Worm (Caenorhabditis elegans) whole organism, L1 larva: ENCODE results near the gene ctps-1.

Source experiments
- C04F5.9 ChIP-seq: sonication (generic microtip); optimal IDR thresholded peaks from 2 replicates; lab custom pipeline; 2016; ENCODE audit warnings: missing genetic modification characterization, missing compliant biosample characterization
- C16A3.4 ChIP-seq: fragments of 150-350 bp; optimal IDR thresholded peaks from 2 replicates; lab custom pipeline; 2014; ENCODE audit warnings: missing biosample characterization, missing genetic modification characterization
- C34B4.2 ChIP-seq: sonication (generic microtip); optimal IDR thresholded peaks from 2 replicates; lab custom pipeline; 2017; ENCODE audit warnings: mild to moderate bottlenecking, missing genetic modification characterization, missing compliant biosample characterization
- Y116A8C.19 ChIP-seq: sonication (generic microtip); optimal IDR thresholded peaks from 2 replicates; lab custom pipeline; 2016; ENCODE audit warnings: missing compliant biosample characterization, missing genetic modification characterization, borderline replicate concordance
- aly-2 ChIP-seq: fragments of 150-350 bp; optimal IDR thresholded peaks from 2 replicates; lab custom pipeline; 2014; ENCODE audit warnings: missing biosample characterization, missing genetic modification characterization
- ama-1 ChIP-seq: fragments of 150-350 bp; optimal IDR thresholded peaks from 2 replicates; lab custom pipeline; 2014
- blmp-1 ChIP-seq: fragments of 150-350 bp; optimal IDR thresholded peaks from 2 replicates; lab custom pipeline; 2014; ENCODE audit warnings: missing biosample characterization, missing genetic modification characterization
- ceh-8 ChIP-seq: fragments of 200-800 bp; sonication (Bioruptor generic); optimal IDR thresholded peaks from 2 replicates; lab custom pipeline; 2018; ENCODE audit warnings: mild to moderate bottlenecking, missing genetic modification characterization, moderate library complexity, missing compliant biosample characterization
- dpl-1 ChIP-seq, 3 experiments: fragments of 150-350 bp in 2 of 3; sonication (generic microtip) in 1 of 3; optimal IDR thresholded peaks; 2 replicates each; lab custom pipeline; 2014 to 2017; ENCODE audit warnings: missing biosample characterization in 3 of 3, missing genetic modification characterization in 3 of 3, missing genetic modification reagents in 3 of 3
- dsc-1 ChIP-seq: sonication (generic microtip); optimal IDR thresholded peaks from 2 replicates; lab custom pipeline; 2016; ENCODE audit warnings: mild to moderate bottlenecking, missing genetic modification characterization, missing compliant biosample characterization
- efl-1 ChIP-seq, 4 experiments: fragments of 150-350 bp; optimal IDR thresholded peaks in 3 of 4; peaks in 1 of 4; 1 replicate in 1 of 4; 2 replicates in 3 of 4; lab custom pipeline; 2014; ENCODE audit warnings: missing biosample characterization in 2 of 4, missing genetic modification characterization in 2 of 4, missing genetic modification reagents in 2 of 4
- egl-13 ChIP-seq: sonication (generic microtip); optimal IDR thresholded peaks from 2 replicates; lab custom pipeline; 2016; ENCODE audit warnings: missing genotype, missing genetic modification reagents, missing genetic modification characterization, missing compliant biosample characterization
- fkh-10 ChIP-seq: sonication (generic microtip); optimal IDR thresholded peaks from 2 replicates; lab custom pipeline; 2017; ENCODE audit warnings: missing biosample characterization, missing genetic modification reagents, missing genetic modification characterization
- fkh-4 ChIP-seq: sonication (generic microtip); optimal IDR thresholded peaks from 2 replicates; lab custom pipeline; 2016; ENCODE audit warnings: missing compliant biosample characterization, missing genetic modification characterization, borderline replicate concordance
- fos-1 ChIP-seq: fragments of 150-350 bp; optimal IDR thresholded peaks from 2 replicates; lab custom pipeline; 2014; ENCODE audit warnings: missing biosample characterization, missing genetic modification characterization
- hpl-2 ChIP-seq: fragments of 150-350 bp; optimal IDR thresholded peaks from 2 replicates; lab custom pipeline; 2014; ENCODE audit warnings: missing biosample characterization, missing genetic modification reagents, missing genetic modification characterization
- irx-1 ChIP-seq: sonication (generic microtip); optimal IDR thresholded peaks from 2 replicates; lab custom pipeline; 2016; ENCODE audit warnings: missing genetic modification characterization, missing compliant biosample characterization
- isw-1 ChIP-seq: fragments of 200-800 bp; sonication (Bioruptor generic); IDR thresholded peaks from 2 replicates; pipeline ENCODE4 v1.3.6; 2022; ENCODE audit warnings: missing genetic modification characterization, missing compliant biosample characterization
- jun-1 ChIP-seq: fragments of 150-350 bp; optimal IDR thresholded peaks from 2 replicates; lab custom pipeline; 2014; ENCODE audit warnings: missing biosample characterization, missing genetic modification reagents, missing genetic modification characterization
- lin-13 ChIP-seq: fragments of 150-350 bp; optimal IDR thresholded peaks from 2 replicates; lab custom pipeline; 2014; ENCODE audit warnings: missing biosample characterization, missing genetic modification reagents, missing genetic modification characterization
- lin-35 ChIP-seq, 2 experiments: fragments of 150-350 bp; optimal IDR thresholded peaks; 2 replicates each; lab custom pipeline; 2014; ENCODE audit warnings: missing biosample characterization in 2 of 2, missing genetic modification characterization in 2 of 2, missing genetic modification reagents in 2 of 2
- lin-39 ChIP-seq: fragments of 150-350 bp; optimal IDR thresholded peaks from 2 replicates; lab custom pipeline; 2014; ENCODE audit warnings: missing biosample characterization, missing genetic modification reagents, missing genetic modification characterization
- lir-3 ChIP-seq: sonication (generic microtip); optimal IDR thresholded peaks from 2 replicates; lab custom pipeline; 2016; ENCODE audit warnings: mild to moderate bottlenecking, missing genetic modification characterization, moderate library complexity, missing compliant biosample characterization; ENCODE audit not compliant: poor library complexity
- lsy-2 ChIP-seq, 2 experiments: fragments of 150-350 bp; optimal IDR thresholded peaks; 2 replicates each; lab custom pipeline; 2014; ENCODE audit warnings: missing biosample characterization in 2 of 2, missing genetic modification characterization in 2 of 2
- mdl-1 ChIP-seq, 2 experiments: fragments of 150-350 bp; optimal IDR thresholded peaks; 2 replicates each; lab custom pipeline; 2014 to 2017; ENCODE audit warnings: missing biosample characterization in 2 of 2, missing genetic modification characterization in 2 of 2, inconsistent platforms in 1 of 2
- nhr-47 ChIP-seq: sonication (generic microtip); optimal IDR thresholded peaks from 2 replicates; lab custom pipeline; 2016; ENCODE audit warnings: mild to moderate bottlenecking, missing genetic modification characterization, moderate library complexity, missing compliant biosample characterization
- nhr-76 ChIP-seq: sonication (generic microtip); optimal IDR thresholded peaks from 2 replicates; lab custom pipeline; 2017; ENCODE audit warnings: missing biosample characterization, missing genetic modification characterization
- nhr-77 ChIP-seq: fragments of 150-350 bp; optimal IDR thresholded peaks from 2 replicates; lab custom pipeline; 2014; ENCODE audit warnings: missing biosample characterization, missing genetic modification characterization
- nhr-85 ChIP-seq: sonication (generic microtip); peaks from one replicate; lab custom pipeline; 2016; ENCODE audit warnings: missing genetic modification characterization, inconsistent platforms, missing compliant biosample characterization
- pag-3 ChIP-seq: sonication (generic microtip); optimal IDR thresholded peaks from 2 replicates; lab custom pipeline; 2017; ENCODE audit warnings: missing genetic modification characterization, mild to moderate bottlenecking, missing compliant biosample characterization, antibody characterized with exemption, borderline replicate concordance; ENCODE audit not compliant: insufficient read depth
- skn-1 ChIP-seq: fragments of 150-350 bp; optimal IDR thresholded peaks from 2 replicates; lab custom pipeline; 2014; ENCODE audit warnings: missing biosample characterization, missing genetic modification characterization
- snpc-4 ChIP-seq: fragments of 150-350 bp; optimal IDR thresholded peaks from 2 replicates; lab custom pipeline; 2014; ENCODE audit warnings: missing biosample characterization, missing genetic modification characterization
- snu-23 ChIP-seq: sonication (generic microtip); optimal IDR thresholded peaks from 2 replicates; lab custom pipeline; 2016; ENCODE audit warnings: missing genetic modification characterization, missing compliant biosample characterization
- sox-4 ChIP-seq: sonication (generic microtip); optimal IDR thresholded peaks from 2 replicates; lab custom pipeline; 2016; ENCODE audit warnings: missing genetic modification characterization, missing compliant biosample characterization
- sup-37 ChIP-seq: fragments of 200-800 bp; sonication (Bioruptor generic); optimal IDR thresholded peaks from 2 replicates; lab custom pipeline; 2018; ENCODE audit warnings: mild to moderate bottlenecking, missing genetic modification characterization, missing compliant biosample characterization
- swsn-7 ChIP-seq: sonication (generic microtip); optimal IDR thresholded peaks from 2 replicates; lab custom pipeline; 2016; ENCODE audit warnings: missing genetic modification characterization, missing compliant biosample characterization
- unc-62 ChIP-seq: fragments of 150-350 bp; optimal IDR thresholded peaks from 2 replicates; lab custom pipeline; 2014; ENCODE audit warnings: missing biosample characterization, missing genetic modification reagents, missing genetic modification characterization
- unc-98 ChIP-seq: fragments of 200-800 bp; sonication (Bioruptor generic); IDR thresholded peaks from 2 replicates; pipeline ENCODE4 v1.3.6; 2022; ENCODE audit warnings: missing genetic modification characterization, missing compliant biosample characterization
- zag-1 ChIP-seq: fragments of 150-350 bp; optimal IDR thresholded peaks from 2 replicates; lab custom pipeline; 2014; ENCODE audit warnings: missing biosample characterization, missing genetic modification characterization
- zip-4 ChIP-seq: fragments of 200-800 bp; sonication (Bioruptor generic); optimal IDR thresholded peaks from 2 replicates; lab custom pipeline; 2018; ENCODE audit warnings: mild to moderate bottlenecking, missing genetic modification characterization, moderate library complexity, missing compliant biosample characterization
- ztf-11 ChIP-seq, 2 experiments: sonication (generic microtip); optimal IDR thresholded peaks; 2 replicates each; lab custom pipeline; 2016 to 2017; ENCODE audit warnings: missing genetic modification characterization in 2 of 2, missing biosample characterization in 1 of 2, missing compliant biosample characterization in 1 of 2

The ctps-1 gene

ce11 chrV:16833672-16834071 lies 39.0 kb downstream of the ctps-1 start:
- no peak for TF ChIP-seq lir-3 (tag; lab: Kevin White, UChicago)
- TF ChIP-seq irx-1: no peak
- no peak for TF ChIP-seq lsy-2 (tag; optimal IDR thresholded peaks at IDR 0.05; lab: Kevin White, UChicago)
- TF ChIP-seq C16A3.4 (tag; lab: Kevin White, UChicago): no peak
- TF ChIP-seq Y116A8C.19 (tag; lab: Kevin White, UChicago): no peak
- no peak for TF ChIP-seq blmp-1 (tag; lab: Kevin White, UChicago)
- TF ChIP-seq egl-13 (tag; lab: Kevin White, UChicago): no peak

- no peak for TF ChIP-seq nhr-47 (tag; lab: Kevin White, UChicago)
- peak; percentile 59 for TF ChIP-seq fkh-4 (tag; lab: Kevin White, UChicago)
- peak; percentile 87 for TF ChIP-seq dsc-1 (tag; lab: Kevin White, UChicago)
These were observed 40.3 kb downstream of the ctps-1 start, which contains the start of gene tni-3 for ce11 chrV:16834989-16835388. Gene tni-3 (minus strand): TSS chrV:16835128.

ce11 chrV:16836100-16836499 lies 41.4 kb downstream of the ctps-1 start:
- TF ChIP-seq zag-1: no peak
- TF ChIP-seq fos-1: no peak
- no peak for TF ChIP-seq ama-1 (lab: Kevin White, UChicago)
- no peak for TF ChIP-seq lir-3 (tag; lab: Kevin White, UChicago)
- TF ChIP-seq nhr-85 (tag; lab: Kevin White, UChicago): no peak
- TF ChIP-seq lin-13 (GFP tag; lab: Kevin White, UChicago): no peak
- TF ChIP-seq pag-3 (tag; lab: Kevin White, UChicago): no peak
- no peak for TF ChIP-seq efl-1 (optimal IDR thresholded peaks at IDR 0.05; lab: Kevin White, UChicago)
- no peak for TF ChIP-seq efl-1 (GFP tag; optimal IDR thresholded peaks at IDR 0.05 in 1 of 2; lab: Kevin White, UChicago)
- no peak for TF ChIP-seq lin-35 (GFP tag; optimal IDR thresholded peaks at IDR 0.05; lab: Kevin White, UChicago)
- no peak for TF ChIP-seq blmp-1 (tag; lab: Kevin White, UChicago)
- TF ChIP-seq sox-4 (tag; lab: Kevin White, UChicago): no peak
- TF ChIP-seq sup-37 (GFP tag; lab: Kevin White, UChicago): no peak
- no peak for TF ChIP-seq mdl-1 (tag; optimal IDR thresholded peaks at IDR 0.05; lab: Kevin White, UChicago)
- TF ChIP-seq snu-23: no peak
- TF ChIP-seq nhr-76 (tag; lab: Kevin White, UChicago): no peak
- no peak for TF ChIP-seq unc-62 (GFP tag; lab: Kevin White, UChicago)

- TF ChIP-seq swsn-7 (tag; lab: Kevin White, UChicago) (no peak), jun-1 (tag; lab: Kevin White, UChicago) (no peak), ceh-8 (GFP tag; lab: Kevin White, UChicago) (no peak), hpl-2 (GFP tag; lab: Kevin White, UChicago) (no peak), C04F5.9 (tag; lab: Kevin White, UChicago) (no peak), nhr-77 (tag; lab: Kevin White, UChicago) (no peak), C34B4.2 (no peak), aly-2 (tag; lab: Kevin White, UChicago) (no peak), egl-13 (tag; lab: Kevin White, UChicago) (no peak), Y116A8C.19 (tag; lab: Kevin White, UChicago) (no peak), unc-98 (GFP tag; lab: Robert Waterston, UW) (no peak), lin-39 (tag; lab: Kevin White, UChicago) (no peak), zip-4 (GFP tag; lab: Kevin White, UChicago) (no peak), isw-1 (GFP tag; lab: Robert Waterston, UW) (no peak), ztf-11 (tag; optimal IDR thresholded peaks at IDR 0.05; lab: Kevin White, UChicago) (no peak), dsc-1 (tag; lab: Kevin White, UChicago) (no peak), fkh-10 (GFP tag; lab: Kevin White, UChicago) (no peak), skn-1 (no peak), dpl-1 (GFP tag; optimal IDR thresholded peaks at IDR 0.05; lab: Kevin White, UChicago) (no peak), snpc-4 (tag; lab: Kevin White, UChicago) (no peak)
These were observed 43.8 kb downstream of the ctps-1 start for ce11 chrV:16838435-16838834.
